Worm (Caenorhabditis elegans) whole organism, L3 larva: ENCODE measurements around the gene irld-8.

ENCODE experiments used
- ceh-82 ChIP-seq: fragments of 150-350 bp; optimal IDR thresholded peaks from 2 replicates; lab custom pipeline; 2014; ENCODE audit warnings: missing biosample characterization, missing genetic modification characterization
- egl-27 ChIP-seq: sonication (generic microtip); optimal IDR thresholded peaks from 4 replicates; lab custom pipeline; 2017; ENCODE audit warnings: missing biosample characterization, missing genetic modification reagents, missing genetic modification characterization
- nhr-12 ChIP-seq: fragments of 150-350 bp; optimal IDR thresholded peaks from 2 replicates; lab custom pipeline; 2014; ENCODE audit warnings: missing biosample characterization, missing genetic modification characterization
- nhr-23 ChIP-seq: fragments of 150-350 bp; optimal IDR thresholded peaks from 2 replicates; lab custom pipeline; 2014; ENCODE audit warnings: missing biosample characterization, missing genetic modification reagents, missing genetic modification characterization
- nhr-25 ChIP-seq: sonication (generic microtip); optimal IDR thresholded peaks from 2 replicates; lab custom pipeline; 2017; ENCODE audit warnings: missing biosample characterization, missing genetic modification characterization
- ztf-11 ChIP-seq: fragments of 150-350 bp; optimal IDR thresholded peaks from 2 replicates; lab custom pipeline; 2014; ENCODE audit warnings: missing biosample characterization, missing genetic modification characterization

DNA sequence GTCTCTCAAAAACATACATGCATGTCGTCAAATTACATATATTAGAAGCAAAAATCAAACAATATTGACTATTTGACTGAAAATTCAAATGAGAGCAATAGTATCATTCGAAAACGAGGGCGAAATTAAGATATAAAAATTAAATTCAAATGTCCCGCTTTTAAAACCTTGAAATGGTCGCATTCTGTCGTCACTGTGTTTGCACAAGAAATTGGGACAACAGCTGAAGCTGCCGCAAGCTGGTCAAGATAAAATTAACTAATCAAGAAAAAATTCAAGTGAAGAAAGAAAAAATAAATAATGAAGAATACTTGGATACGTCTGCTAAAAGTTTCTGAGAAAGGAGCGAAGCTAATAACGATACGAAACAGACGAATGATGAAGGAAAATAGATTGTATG is 2.9 kb upstream of the irld-8 start:
- TF ChIP-seq nhr-12 (tag; lab: Kevin White, UChicago) (no peak), nhr-23 (tag; lab: Kevin White, UChicago) (no peak), nhr-25 (tag; lab: Kevin White, UChicago) (no peak), ceh-82 (tag; lab: Kevin White, UChicago) (no peak), ztf-11 (tag; lab: Kevin White, UChicago) (no peak), egl-27 (tag; lab: Kevin White, UChicago) (no peak)
